Worm (Caenorhabditis elegans): Measurements from ENCODE around the gene Y70C5B.2.

Y70C5B.2 gene

ce11 chrV:16621894-16622293 is 38.8 kb downstream of the Y70C5B.2 start (continued):
- no peak for TF ChIP-seq F57C9.4 (tag; optimal IDR thresholded peaks at IDR 0.05)
- TF ChIP-seq hlh-12 (tag; optimal IDR thresholded peaks at IDR 0.05) = no peak
- no peak for TF ChIP-seq nhr-179 (tag; optimal IDR thresholded peaks at IDR 0.05)
- TF ChIP-seq ztf-6 (GFP tag; IDR thresholded peaks at IDR 0.05) = no peak
- TF ChIP-seq dox-1 (GFP tag; IDR thresholded peaks at IDR 0.05) = peak; percentile 60; the same call in 1 of the 2 replicates
- TF ChIP-seq lag-1 (GFP tag; IDR thresholded peaks at IDR 0.05) = 0 out of 2 replicates have a peak, but pooled peaks have one; percentile 43
- TF ChIP-seq hmg-20 (GFP tag; IDR thresholded peaks at IDR 0.05) = no peak
- no peak for TF ChIP-seq Y56A3A.18 (GFP tag; IDR thresholded peaks at IDR 0.05)
- TF ChIP-seq snpc-1.1 (tag; optimal IDR thresholded peaks at IDR 0.05; ENCODE audit: insufficient read depth) = no peak
- TF ChIP-seq nhr-120 (GFP tag; IDR thresholded peaks at IDR 0.05) = no peak
- no peak for TF ChIP-seq Y79H2A.3 (GFP tag; conservative IDR thresholded peaks at IDR 0.05)
- TF ChIP-seq ztf-28 (GFP tag; IDR thresholded peaks at IDR 0.05) = no peak
- TF ChIP-seq akir-1 (GFP tag; optimal IDR thresholded peaks at IDR 0.05) = no peak
- no peak for TF ChIP-seq hsf-1 (GFP tag; IDR thresholded peaks at IDR 0.05)
- no peak for TF ChIP-seq sptf-2 (GFP tag; optimal IDR thresholded peaks at IDR 0.05)
- no peak for TF ChIP-seq F33H1.4 (GFP tag; IDR thresholded peaks at IDR 0.05)

ce11 chrV:16620874-16621273 is 39.8 kb downstream of the Y70C5B.2 start, which contains the start of gene Y70C5A.3:
Gene Y70C5A.3 (minus strand): TSS chrV:16620923.
- TF ChIP-seq nhr-80 (tag; optimal IDR thresholded peaks at IDR 0.05) (peak; percentile 22), repo-1 (tag; optimal IDR thresholded peaks at IDR 0.05) (no peak)

ce11 chrV:16617462-16617861 is 43.3 kb downstream of the Y70C5B.2 start, which contains the start of gene Y70C5A.4:
Gene Y70C5A.4 (plus strand): TSS chrV:16617762.
- TF ChIP-seq nfya-1 (tag; optimal IDR thresholded peaks at IDR 0.05; ENCODE audit: borderline replicate concordance, insufficient read depth) = no peak
- no peak for TF ChIP-seq mcd-1 (GFP tag; IDR thresholded peaks at IDR 0.05)
- TF ChIP-seq ceh-27 (GFP tag; optimal IDR thresholded peaks at IDR 0.05) = no peak
- no peak for TF ChIP-seq gei-17 (GFP tag; optimal IDR thresholded peaks at IDR 0.05)

ce11 chrV:16610791-16611385 is 49.8 kb downstream of the Y70C5B.2 start, which contains the start of gene srw-54:
Gene srw-54 (plus strand): TSS chrV:16611335.
- TF ChIP-seq bed-1 (GFP tag; IDR thresholded peaks at IDR 0.05) (no peak), nhr-80 (tag; optimal IDR thresholded peaks at IDR 0.05) (peak; percentile 8)

- peak; percentile 42 for TF ChIP-seq nhr-80 (tag; optimal IDR thresholded peaks at IDR 0.05)
- TF ChIP-seq B0261.1 (tag; optimal IDR thresholded peaks at IDR 0.05) = no peak
- no peak for TF ChIP-seq lsy-27 (tag; optimal IDR thresholded peaks at IDR 0.05; ENCODE audit: borderline replicate concordance, insufficient read depth)
Observed at ce11 chrV:16610094-16610493, 50.6 kb downstream of the Y70C5B.2 start.

- TF ChIP-seq T26A5.8 (tag; optimal IDR thresholded peaks at IDR 0.05) (no peak), dpl-1 (GFP tag; optimal IDR thresholded peaks at IDR 0.05) (no peak)
Observed at ce11 chrV:16608478-16608877, 52.2 kb downstream of the Y70C5B.2 start.

Measured in whole organism, young adult.